Fruit fly (Drosophila melanogaster) whole organism, prepupa: Measurements from ENCODE around the gene DIP-alpha.

Experiments used
- Blimp-1 ChIP-seq: fragments of 200-800 bp; sonication (Bioruptor generic); optimal IDR thresholded peaks from 3 replicates; lab custom pipeline; 2017; ENCODE audit warnings: missing biosample characterization, missing genetic modification characterization, mild to moderate bottlenecking, moderate library complexity, missing genetic modification reagents
- CG10631 ChIP-seq: fragments of 200-800 bp; sonication (Bioruptor generic); optimal IDR thresholded peaks from 2 replicates; lab custom pipeline; 2016; ENCODE audit warnings: missing biosample characterization, missing genetic modification characterization
- CG11294 ChIP-seq: fragments of 200-800 bp; sonication (Bioruptor generic); IDR thresholded peaks from 2 replicates; pipeline ENCODE4 v1.3.6; 2022; ENCODE audit warnings: missing biosample characterization, missing genetic modification characterization
- CG11762 ChIP-seq: fragments of 200-800 bp; sonication (Bioruptor generic); optimal IDR thresholded peaks from 3 replicates; lab custom pipeline; 2016; ENCODE audit warnings: missing biosample characterization, missing genetic modification characterization; ENCODE audit not compliant: insufficient read depth
- CG11902 ChIP-seq: fragments of 200-800 bp; sonication (Bioruptor generic); optimal IDR thresholded peaks from 3 replicates; lab custom pipeline; 2016; ENCODE audit warnings: missing biosample characterization, missing genetic modification characterization
- CG15336 ChIP-seq: fragments of 200-800 bp; sonication (Bioruptor generic); IDR thresholded peaks from 2 replicates; pipeline ENCODE4 v1.3.6; 2022; ENCODE audit warnings: missing biosample characterization, missing genetic modification characterization
- CG16779 ChIP-seq: fragments of 200-800 bp; sonication (Bioruptor generic); optimal IDR thresholded peaks from 3 replicates; lab custom pipeline; 2017; ENCODE audit warnings: missing biosample characterization, mild to moderate bottlenecking, missing genetic modification characterization
- CG3032 ChIP-seq: fragments of 200-800 bp; optimal IDR thresholded peaks from 2 replicates; lab custom pipeline; 2019; ENCODE audit warnings: missing biosample characterization, mild to moderate bottlenecking, missing genetic modification characterization, moderate library complexity
- CG32006 ChIP-seq: fragments of 200-800 bp; sonication (Bioruptor generic); optimal IDR thresholded peaks from 3 replicates; lab custom pipeline; 2017; ENCODE audit warnings: missing biosample characterization, mild to moderate bottlenecking, missing genetic modification characterization
- CG3919 ChIP-seq: fragments of 200-800 bp; sonication (Bioruptor generic); optimal IDR thresholded peaks from 3 replicates; lab custom pipeline; 2016; ENCODE audit warnings: missing biosample characterization, missing genetic modification characterization
- CG4318 ChIP-seq: fragments of 200-800 bp; sonication (Bioruptor generic); optimal IDR thresholded peaks from 3 replicates; lab custom pipeline; 2017; ENCODE audit warnings: missing biosample characterization, mild to moderate bottlenecking, missing genetic modification characterization
- CG6163 ChIP-seq: fragments of 200-800 bp; sonication (Bioruptor generic); IDR thresholded peaks from 3 replicates; pipeline ENCODE4 v1.3.6; 2022; ENCODE audit warnings: missing biosample characterization, missing genetic modification characterization
- CG6276 ChIP-seq: fragments of 200-800 bp; sonication (Bioruptor generic); optimal IDR thresholded peaks from 2 replicates; lab custom pipeline; 2017; ENCODE audit warnings: missing biosample characterization, mild to moderate bottlenecking, missing genetic modification characterization
- CG6792 ChIP-seq: fragments of 200-800 bp; sonication (Bioruptor generic); optimal IDR thresholded peaks from 3 replicates; lab custom pipeline; 2016; ENCODE audit warnings: missing biosample characterization, missing genetic modification characterization
- CG6808 ChIP-seq: fragments of 200-800 bp; sonication (Bioruptor generic); optimal IDR thresholded peaks from 3 replicates; lab custom pipeline; 2017; ENCODE audit warnings: missing biosample characterization, missing genetic modification characterization, mild to moderate bottlenecking, moderate library complexity, missing genetic modification reagents
- CG6854 ChIP-seq: fragments of 200-800 bp; sonication (Bioruptor generic); optimal IDR thresholded peaks from 2 replicates; lab custom pipeline; 2017; ENCODE audit warnings: missing biosample characterization, mild to moderate bottlenecking, missing genetic modification characterization
- CG8632 ChIP-seq: fragments of 200-800 bp; sonication (Bioruptor generic); optimal IDR thresholded peaks from 3 replicates; lab custom pipeline; 2016; ENCODE audit warnings: missing biosample characterization, missing genetic modification characterization
- CG9139 ChIP-seq: fragments of 200-800 bp; sonication (Bioruptor generic); optimal IDR thresholded peaks from 3 replicates; lab custom pipeline; 2017; ENCODE audit warnings: missing biosample characterization, mild to moderate bottlenecking, missing genetic modification characterization
- Eip75B ChIP-seq: fragments of 200-800 bp; sonication (Bioruptor generic); optimal IDR thresholded peaks from 3 replicates; lab custom pipeline; 2016; ENCODE audit warnings: missing biosample characterization, missing genetic modification characterization
- Eip78C ChIP-seq: fragments of 200-800 bp; sonication (Bioruptor generic); peaks from one replicate; lab custom pipeline; 2016; ENCODE audit warnings: missing biosample characterization, missing genetic modification characterization
- Ets96B ChIP-seq: fragments of 200-800 bp; optimal IDR thresholded peaks from 2 replicates; lab custom pipeline; 2019; ENCODE audit warnings: missing biosample characterization, mild to moderate bottlenecking, missing genetic modification characterization, moderate library complexity
- Gug ChIP-seq: fragments of 200-800 bp; sonication (Bioruptor generic); IDR thresholded peaks from 2 replicates; pipeline ENCODE4 v1.3.6; 2022; ENCODE audit warnings: missing biosample characterization, missing genetic modification characterization
- Hr39 ChIP-seq: fragments of 200-800 bp; sonication (Bioruptor generic); optimal IDR thresholded peaks from 2 replicates; lab custom pipeline; 2016; ENCODE audit warnings: missing biosample characterization, missing genetic modification characterization
- Hr4 ChIP-seq: fragments of 200-800 bp; sonication (Bioruptor generic); optimal IDR thresholded peaks from 3 replicates; lab custom pipeline; 2016; ENCODE audit warnings: missing biosample characterization, missing genetic modification characterization
- Lpt ChIP-seq: fragments of 200-800 bp; sonication (Bioruptor generic); optimal IDR thresholded peaks from 3 replicates; lab custom pipeline; 2016; ENCODE audit warnings: missing biosample characterization, missing genetic modification characterization
- OdsH ChIP-seq: fragments of 200-800 bp; sonication (Bioruptor generic); optimal IDR thresholded peaks from 3 replicates; lab custom pipeline; 2016; ENCODE audit warnings: missing biosample characterization, missing genetic modification characterization
- Smox ChIP-seq: fragments of 200-800 bp; sonication (Bioruptor generic); optimal IDR thresholded peaks from 3 replicates; lab custom pipeline; 2016; ENCODE audit warnings: missing biosample characterization, missing genetic modification characterization
- Sox102F ChIP-seq: fragments of 200-800 bp; sonication (Bioruptor generic); optimal IDR thresholded peaks from 2 replicates; lab custom pipeline; 2016; ENCODE audit warnings: missing biosample characterization, mild to moderate bottlenecking, missing genetic modification characterization
- Sox15 ChIP-seq: fragments of 200-800 bp; sonication (Bioruptor generic); optimal IDR thresholded peaks from 3 replicates; lab custom pipeline; 2016; ENCODE audit warnings: missing biosample characterization, missing genetic modification characterization
- achi ChIP-seq: fragments of 200-800 bp; sonication (Bioruptor generic); optimal IDR thresholded peaks from 3 replicates; lab custom pipeline; 2016; ENCODE audit warnings: missing biosample characterization, missing genetic modification characterization
- acj6 ChIP-seq: fragments of 200-800 bp; sonication (Bioruptor generic); optimal IDR thresholded peaks from 3 replicates; lab custom pipeline; 2016; ENCODE audit warnings: missing biosample characterization, missing genetic modification characterization
- dac ChIP-seq: fragments of 200-800 bp; sonication (Bioruptor generic); optimal IDR thresholded peaks from 2 replicates; lab custom pipeline; 2017; ENCODE audit warnings: missing biosample characterization, mild to moderate bottlenecking, missing genetic modification characterization
- eg ChIP-seq: fragments of 200-800 bp; sonication (Bioruptor generic); IDR thresholded peaks from 3 replicates; pipeline ENCODE4 v1.3.6; 2022; ENCODE audit warnings: missing biosample characterization, missing genetic modification characterization
- esn ChIP-seq: fragments of 200-800 bp; sonication (Bioruptor generic); optimal IDR thresholded peaks from 2 replicates; lab custom pipeline; 2016; ENCODE audit warnings: missing biosample characterization, mild to moderate bottlenecking, missing genetic modification characterization, moderate library complexity
- fd85E ChIP-seq: fragments of 200-800 bp; sonication (Bioruptor generic); optimal IDR thresholded peaks from 3 replicates; lab custom pipeline; 2016; ENCODE audit warnings: missing biosample characterization, missing genetic modification characterization
- fkh ChIP-seq: fragments of 200-800 bp; sonication (Bioruptor generic); optimal IDR thresholded peaks from 3 replicates; lab custom pipeline; 2017; ENCODE audit warnings: missing biosample characterization, mild to moderate bottlenecking, missing genetic modification characterization, moderate library complexity
- lz ChIP-seq: fragments of 200-800 bp; sonication (Bioruptor generic); optimal IDR thresholded peaks from 3 replicates; lab custom pipeline; 2016; ENCODE audit warnings: missing biosample characterization, missing genetic modification characterization
- pdm3 ChIP-seq: fragments of 200-800 bp; sonication (Bioruptor generic); optimal IDR thresholded peaks from 3 replicates; lab custom pipeline; 2016; ENCODE audit warnings: missing biosample characterization, missing genetic modification characterization
- spab ChIP-seq: fragments of 200-800 bp; sonication (Bioruptor generic); optimal IDR thresholded peaks from 2 replicates; lab custom pipeline; 2017; ENCODE audit warnings: missing biosample characterization, mild to moderate bottlenecking, missing genetic modification characterization, missing genetic modification reagents
- vri ChIP-seq: fragments of 200-800 bp; sonication (Bioruptor generic); optimal IDR thresholded peaks from 3 replicates; lab custom pipeline; 2016; ENCODE audit warnings: missing biosample characterization, mild to moderate bottlenecking, missing genetic modification characterization

The DIP-alpha gene

dm6 chrX:3470467-3471079, 100.9 kb downstream of the DIP-alpha start:
- TF ChIP-seq CG11294 (GFP tag; lab: Robert Waterston, UW) (no peak), dac (GFP tag; lab: Kevin White, UChicago) (no peak), vri (GFP tag; lab: Kevin White, UChicago) (no peak), lz (no peak), CG8632 (GFP tag; lab: Kevin White, UChicago) (no peak), CG6792 (GFP tag; lab: Kevin White, UChicago) (no peak), Eip75B (GFP tag; lab: Kevin White, UChicago) (no peak), spab (GFP tag; lab: Kevin White, UChicago) (no peak), Sox102F (no peak), Sox15 (GFP tag; lab: Kevin White, UChicago) (no peak), achi (GFP tag; lab: Kevin White, UChicago) (no peak), eg (GFP tag; lab: Robert Waterston, UW) (no peak), Gug (no peak), CG10631 (GFP tag; lab: Kevin White, UChicago) (no peak), CG11902 (no peak), OdsH (GFP tag; lab: Kevin White, UChicago) (no peak), Blimp-1 (GFP tag; lab: Kevin White, UChicago) (no peak), acj6 (GFP tag; lab: Kevin White, UChicago) (no peak)

dm6 chrX:3465551-3465950, 105.9 kb downstream of the DIP-alpha start:
- no peak for TF ChIP-seq CG11762 (GFP tag; lab: Kevin White, UChicago)
- no peak for TF ChIP-seq Gug
- no peak for TF ChIP-seq lz
- TF ChIP-seq Lpt (GFP tag; lab: Kevin White, UChicago): no peak
- TF ChIP-seq CG3919 (GFP tag; lab: Kevin White, UChicago): no peak
- TF ChIP-seq Hr39: no peak
- TF ChIP-seq fd85E (GFP tag; lab: Kevin White, UChicago): no peak
- TF ChIP-seq fkh (GFP tag; lab: Kevin White, UChicago): no peak
- no peak for TF ChIP-seq spab (GFP tag; lab: Kevin White, UChicago)
- TF ChIP-seq CG11902: no peak

dm6 chrX:3463944-3464343, 107.5 kb downstream of the DIP-alpha start, which contains the start of gene CG16781:
TSS of gene CG16781 (minus strand) at chrX:3464044.
- TF ChIP-seq CG32006 (GFP tag; lab: Kevin White, UChicago) (no peak), Ets96B (tag; lab: Kevin White, UChicago) (no peak), CG9139 (GFP tag; lab: Kevin White, UChicago) (no peak), esn (GFP tag; lab: Kevin White, UChicago) (no peak), CG15336 (GFP tag; lab: Robert Waterston, UW) (no peak), achi (GFP tag; lab: Kevin White, UChicago) (no peak), spab (GFP tag; lab: Kevin White, UChicago) (no peak), CG6808 (no peak), pdm3 (no peak), Lpt (GFP tag; lab: Kevin White, UChicago) (no peak), Eip78C (no peak), CG4318 (GFP tag; lab: Kevin White, UChicago) (no peak)

dm6 chrX:3460140-3460642, 111.3 kb downstream of the DIP-alpha start, which contains the start of the genes CG16782 and CG10801:
TSS of gene CG16782 (minus strand) at chrX:3460240.
TSS of gene CG10801 (plus strand) at chrX:3460592.
- TF ChIP-seq fkh (GFP tag; lab: Kevin White, UChicago) (no peak), CG16779 (tag; lab: Kevin White, UChicago) (no peak), achi (GFP tag; lab: Kevin White, UChicago) (no peak), CG11902 (no peak), CG6163 (GFP tag; lab: Robert Waterston, UW) (no peak), Hr4 (GFP tag; lab: Kevin White, UChicago) (no peak), CG6276 (GFP tag; lab: Kevin White, UChicago) (no peak), CG6854 (GFP tag; lab: Kevin White, UChicago) (no peak), Sox15 (GFP tag; lab: Kevin White, UChicago) (no peak), dac (GFP tag; lab: Kevin White, UChicago) (no peak), Eip78C (no peak), CG3032 (tag; lab: Kevin White, UChicago) (no peak), Smox (GFP tag; lab: Kevin White, UChicago) (no peak), CG11294 (GFP tag; lab: Robert Waterston, UW) (no peak)
- TF ChIP-seq, all 60 proteins: peak for 0
